6 worm cellular contexts compared by ENCODE assay signal in genomic region chrIV:11799240-11799639, ce11.
TF ChIP-seq lines count a peak whose summit lies in the region.

No protein-coding gene starts in this region.

TF ChIP-seq in whole organism, L1 larva, 84 proteins besides CTCF, POLR2A, EP300 and RAD21:
- peak; percentile 52 for TF ChIP-seq nhr-71 (tag; optimal IDR thresholded peaks at IDR 0.05; lab: Kevin White, UChicago)
- TF ChIP-seq pag-3 (tag; optimal IDR thresholded peaks at IDR 0.05; lab: Kevin White, UChicago; ENCODE audit: borderline replicate concordance, insufficient read depth): peak; percentile 63
- TF ChIP-seq rnt-1 (tag; optimal IDR thresholded peaks at IDR 0.05; lab: Kevin White, UChicago): peak; percentile 36
- TF ChIP-seq nhr-237 (tag; optimal IDR thresholded peaks at IDR 0.05; lab: Kevin White, UChicago): no peak
- TF ChIP-seq lin-14 (GFP tag; optimal IDR thresholded peaks at IDR 0.05; lab: Kevin White, UChicago): peak; percentile 72
TF ChIP-seq in whole organism, L1 larva: peak in this region for 4.

TF ChIP-seq in whole organism, L2 larva, 48 proteins besides CTCF, POLR2A, EP300 and RAD21:
- TF ChIP-seq aly-2 (tag; optimal IDR thresholded peaks at IDR 0.05; lab: Kevin White, UChicago) (no peak), mbf-1 (tag; optimal IDR thresholded peaks at IDR 0.05; lab: Kevin White, UChicago) (no peak), ZK546.5 (tag; optimal IDR thresholded peaks at IDR 0.05; lab: Kevin White, UChicago) (no peak), nhr-129 (tag; optimal IDR thresholded peaks at IDR 0.05; lab: Kevin White, UChicago) (no peak), F13H6.1 (tag; optimal IDR thresholded peaks at IDR 0.05; lab: Kevin White, UChicago) (peak; percentile 18), blmp-1 (tag; optimal IDR thresholded peaks at IDR 0.05; lab: Kevin White, UChicago; ENCODE audit: insufficient read depth) (no peak), crh-2 (tag; optimal IDR thresholded peaks at IDR 0.05; lab: Kevin White, UChicago) (no peak)

TF ChIP-seq in whole organism, L3 larva, 47 proteins besides CTCF, POLR2A, EP300 and RAD21:
- TF ChIP-seq nhr-11 (tag; optimal IDR thresholded peaks at IDR 0.05; lab: Kevin White, UChicago): no peak
- no peak for TF ChIP-seq elt-2 (tag; optimal IDR thresholded peaks at IDR 0.05; lab: Kevin White, UChicago)
- no peak for TF ChIP-seq mml-1 (tag; optimal IDR thresholded peaks at IDR 0.05; lab: Kevin White, UChicago)
- no peak for TF ChIP-seq ceh-28 (tag; optimal IDR thresholded peaks at IDR 0.05; lab: Kevin White, UChicago)
- TF ChIP-seq pha-4 (tag; optimal IDR thresholded peaks at IDR 0.05; lab: Kevin White, UChicago): no peak
- TF ChIP-seq elt-3 (tag; optimal IDR thresholded peaks at IDR 0.05; lab: Kevin White, UChicago): no peak
- TF ChIP-seq egl-5 (tag; optimal IDR thresholded peaks at IDR 0.05; lab: Kevin White, UChicago): peak; percentile 69
TF ChIP-seq in whole organism, L3 larva: peak in this region for 1.

TF ChIP-seq in whole organism, L4 larva, 104 proteins besides CTCF, POLR2A, EP300 and RAD21:
- peak; percentile 53; the same call in 1 of the 2 replicates for TF ChIP-seq ceh-20 (GFP tag; IDR thresholded peaks at IDR 0.05; lab: Robert Waterston, UW)
- TF ChIP-seq madf-9 (GFP tag; conservative IDR thresholded peaks at IDR 0.05; lab: Robert Waterston, UW): no peak
- TF ChIP-seq nhr-11 (tag; optimal IDR thresholded peaks at IDR 0.05; lab: Kevin White, UChicago): no peak
- TF ChIP-seq lir-3 (tag; optimal IDR thresholded peaks at IDR 0.05; lab: Kevin White, UChicago): no peak
- no peak for TF ChIP-seq egl-43 (GFP tag; IDR thresholded peaks at IDR 0.05; lab: Robert Waterston, UW)
- TF ChIP-seq F44E2.7 (GFP tag; IDR thresholded peaks at IDR 0.05; lab: Robert Waterston, UW): no peak
- TF ChIP-seq saeg-2 (GFP tag; IDR thresholded peaks at IDR 0.05; lab: Robert Waterston, UW): no peak
- no peak for TF ChIP-seq lin-1 (GFP tag; IDR thresholded peaks at IDR 0.05; lab: Robert Waterston, UW)
- no peak for TF ChIP-seq rbr-2 (tag; optimal IDR thresholded peaks at IDR 0.05; lab: Kevin White, UChicago)
- TF ChIP-seq sdz-12 (GFP tag; optimal IDR thresholded peaks at IDR 0.05; lab: Kevin White, UChicago): no peak
- TF ChIP-seq ZK546.5 (tag; optimal IDR thresholded peaks at IDR 0.05; lab: Kevin White, UChicago): no peak
- TF ChIP-seq mdt-29 (GFP tag; IDR thresholded peaks at IDR 0.05; lab: Robert Waterston, UW): no peak
- no peak for TF ChIP-seq unc-130 (GFP tag; optimal IDR thresholded peaks at IDR 0.05; lab: Kevin White, UChicago)
- no peak for TF ChIP-seq nhr-111 (GFP tag; optimal IDR thresholded peaks at IDR 0.05; lab: Kevin White, UChicago)
- no peak for TF ChIP-seq dmd-9 (GFP tag; IDR thresholded peaks at IDR 0.05; lab: Robert Waterston, UW)
- peak in 1 of 2 experiments; percentile 82 for TF ChIP-seq unc-62 (GFP tag; optimal IDR thresholded peaks at IDR 0.05 in 1 of 2; lab: Kevin White, UChicago)
- TF ChIP-seq unc-62 (tag; optimal IDR thresholded peaks at IDR 0.05; lab: Kevin White, UChicago): no peak
- peak; percentile 61 for TF ChIP-seq aha-1 (tag; lab: Kevin White, UChicago)

TF ChIP-seq in whole organism, late embryonic, 69 proteins besides CTCF, POLR2A, EP300 and RAD21:
- TF ChIP-seq ceh-19 (GFP tag; optimal IDR thresholded peaks at IDR 0.05; lab: Kevin White, UChicago): no peak
- peak; percentile 33 for TF ChIP-seq unc-55 (GFP tag; optimal IDR thresholded peaks at IDR 0.05; lab: Kevin White, UChicago)
- no peak for TF ChIP-seq tbx-2 (tag; optimal IDR thresholded peaks at IDR 0.05; lab: Kevin White, UChicago)
- no peak for TF ChIP-seq ztf-16 (tag; optimal IDR thresholded peaks at IDR 0.05; lab: Kevin White, UChicago)
- no peak for TF ChIP-seq hlh-6 (tag; optimal IDR thresholded peaks at IDR 0.05; lab: Kevin White, UChicago)
- TF ChIP-seq unc-86 (tag; optimal IDR thresholded peaks at IDR 0.05; lab: Kevin White, UChicago): no peak
- no peak for TF ChIP-seq madf-2 (tag; optimal IDR thresholded peaks at IDR 0.05; lab: Kevin White, UChicago)
TF ChIP-seq in whole organism, late embryonic: peak in this region for 1.

TF ChIP-seq in whole organism, mixed stage, embryonic, 35 proteins besides CTCF, POLR2A, EP300 and RAD21:
- TF ChIP-seq unc-120 (tag; optimal IDR thresholded peaks at IDR 0.05; lab: Kevin White, UChicago; ENCODE audit: poor library complexity, severe bottlenecking): no peak
- no peak for TF ChIP-seq cnd-1 (tag; optimal IDR thresholded peaks at IDR 0.05; lab: Kevin White, UChicago)
- TF ChIP-seq unc-62 (GFP tag; optimal IDR thresholded peaks at IDR 0.05; lab: Kevin White, UChicago): peak; percentile 58
- TF ChIP-seq ceh-83 (GFP tag; optimal IDR thresholded peaks at IDR 0.05; lab: Kevin White, UChicago): no peak
- no peak for TF ChIP-seq lsy-2 (tag; optimal IDR thresholded peaks at IDR 0.05; lab: Kevin White, UChicago)

Comparison
In these comparisons a context has a peak if more than half of its experiments do, and no peak if none do; other contexts are left out.
1. Of the 29 proteins assayed by ChIP-seq in both whole organism, L4 larva and whole organism, L1 larva: peak only in whole organism, L4 larva: aha-1; only in whole organism, L1 larva: none; in both: none; in neither: 27; mixed calls (peak in some experiments, not most) for 1.